Fruit fly (Drosophila melanogaster): Measurements from ENCODE around the gene lin-28.

dm6 chr3L:5611732-5612250 is 42.7 kb upstream of the lin-28 start:
- TF ChIP-seq ey (GFP tag; optimal IDR thresholded peaks at IDR 0.05): peak; percentile 88
- peak; percentile 94 for TF ChIP-seq HLH106 (tag; optimal IDR thresholded peaks at IDR 0.05)
- TF ChIP-seq Myc (optimal IDR thresholded peaks at IDR 0.05): no peak
- TF ChIP-seq usp (GFP tag; optimal IDR thresholded peaks at IDR 0.05): no peak
- TF ChIP-seq psq (GFP tag; optimal IDR thresholded peaks at IDR 0.05): peak; percentile 91
- TF ChIP-seq lola (GFP tag; optimal IDR thresholded peaks at IDR 0.05): no peak
- TF ChIP-seq Hr78 (GFP tag; optimal IDR thresholded peaks at IDR 0.05): no peak
- peak; percentile 82 for TF ChIP-seq dmrt93B (GFP tag; optimal IDR thresholded peaks at IDR 0.05)
- TF ChIP-seq N (GFP tag; optimal IDR thresholded peaks at IDR 0.05): no peak
- peak; percentile 84 for TF ChIP-seq Rel (GFP tag; optimal IDR thresholded peaks at IDR 0.05)
- peak; percentile 71 for TF ChIP-seq Rel (tag; optimal IDR thresholded peaks at IDR 0.05)
- TF ChIP-seq pan (optimal IDR thresholded peaks at IDR 0.05): no peak
